Fruit fly (Drosophila melanogaster) whole organism, embryonic: Measurements from ENCODE around the gene Abl.

ENCODE experiments used
- Awh ChIP-seq: fragments of 200-800 bp; sonication (Bioruptor generic); IDR thresholded peaks from 2 replicates; pipeline ENCODE4, ENCODE4 v1.3.6; 2022; ENCODE audit warnings: missing biosample characterization, missing genetic modification characterization
- C15 ChIP-seq: fragments of 200-800 bp; sonication (Bioruptor generic); IDR thresholded peaks from 3 replicates; pipeline ENCODE4 v1.3.6; 2022; ENCODE audit warnings: missing biosample characterization, missing genetic modification characterization
- CG10321 ChIP-seq: fragments of 200-800 bp; sonication (Bioruptor generic); IDR thresholded peaks from 2 replicates; pipeline ENCODE4 v1.3.6; 2022; ENCODE audit warnings: missing biosample characterization, missing genetic modification characterization
- CG14710 ChIP-seq: fragments of 200-800 bp; sonication (Bioruptor generic); optimal IDR thresholded peaks from 3 replicates; lab custom pipeline; 2019; ENCODE audit warnings: missing biosample characterization, mild to moderate bottlenecking, missing genetic modification characterization, moderate library complexity
- CG33213 ChIP-seq: fragments of 200-800 bp; sonication (Bioruptor generic); optimal IDR thresholded peaks from 3 replicates; lab custom pipeline; 2016; ENCODE audit warnings: missing biosample characterization, missing genetic modification characterization
- CG4360 ChIP-seq: fragments of 200-800 bp; sonication (Bioruptor generic); IDR thresholded peaks from 2 replicates; pipeline ENCODE4 v1.3.6; 2022; ENCODE audit warnings: missing biosample characterization, missing genetic modification characterization
- CG7839 ChIP-seq: fragments of 200-800 bp; sonication (Bioruptor generic); optimal IDR thresholded peaks from 3 replicates; lab custom pipeline; 2018; ENCODE audit warnings: missing biosample characterization, mild to moderate bottlenecking, missing genetic modification characterization, moderate library complexity
- CG8281 ChIP-seq: fragments of 200-800 bp; sonication (Bioruptor generic); optimal IDR thresholded peaks from 2 replicates; lab custom pipeline; 2018; ENCODE audit warnings: missing biosample characterization, mild to moderate bottlenecking, missing genetic modification characterization, moderate library complexity
- Deaf1 ChIP-seq: fragments of 200-800 bp; optimal IDR thresholded peaks from 3 replicates; lab custom pipeline; 2019; ENCODE audit warnings: missing biosample characterization, mild to moderate bottlenecking, missing genetic modification characterization, moderate library complexity
- Dll ChIP-seq: fragments of 200-800 bp; sonication (Bioruptor generic); IDR thresholded peaks from 4 replicates; pipeline ENCODE4 v1.3.6; 2022; ENCODE audit warnings: missing biosample characterization, missing genetic modification characterization; ENCODE audit not compliant: partially characterized antibody
- Drgx ChIP-seq: fragments of 200-800 bp; sonication (Bioruptor generic); IDR thresholded peaks from 2 replicates; pipeline ENCODE4 v1.3.6; 2022; ENCODE audit warnings: missing biosample characterization, missing genetic modification characterization
- Eip74EF ChIP-seq, 2 experiments: fragments of 200-800 bp in 1 of 2; fragments of >200 bp in 1 of 2; sonication (Bioruptor generic) in 1 of 2; optimal IDR thresholded peaks; 2 replicates each; lab custom pipeline; 2017 to 2019; ENCODE audit warnings: missing biosample characterization in 2 of 2, missing genetic modification characterization in 2 of 2, mild to moderate bottlenecking in 1 of 2, moderate library complexity in 1 of 2
- Fer2 ChIP-seq: fragments of 200-800 bp; sonication (Bioruptor generic); optimal IDR thresholded peaks from 2 replicates; lab custom pipeline; 2018; ENCODE audit warnings: missing biosample characterization, mild to moderate bottlenecking, missing genetic modification characterization, moderate library complexity
- HLH4C ChIP-seq: fragments of 200-800 bp; sonication (Bioruptor generic); IDR thresholded peaks from 3 replicates; pipeline ENCODE4 v1.3.6; 2022; ENCODE audit warnings: missing biosample characterization, missing genetic modification characterization; ENCODE audit not compliant: partially characterized antibody
- Hsf ChIP-seq: fragments of 200-800 bp; sonication (Bioruptor generic); optimal IDR thresholded peaks from 3 replicates; lab custom pipeline; 2016; ENCODE audit warnings: missing biosample characterization, missing genetic modification characterization
- Mad ChIP-seq: fragments of 200-800 bp; sonication (Bioruptor generic); optimal IDR thresholded peaks from 2 replicates; lab custom pipeline; 2016; ENCODE audit warnings: missing biosample characterization, missing genetic modification characterization
- Med ChIP-seq: fragments of 200-800 bp; sonication (Bioruptor generic); peaks from one replicate; lab custom pipeline; 2016; ENCODE audit warnings: missing biosample characterization, missing genetic modification characterization, mild to moderate bottlenecking, inconsistent platforms, moderate library complexity
- Oli ChIP-seq: fragments of 200-800 bp; sonication (Bioruptor generic); optimal IDR thresholded peaks from 2 replicates; lab custom pipeline; 2018; ENCODE audit warnings: missing biosample characterization, mild to moderate bottlenecking, missing genetic modification characterization, moderate library complexity
- Pdp1 ChIP-seq, 2 experiments: fragments of 200-800 bp; sonication (Bioruptor generic); optimal IDR thresholded peaks; 3 replicates each; lab custom pipeline; 2016; ENCODE audit warnings: missing biosample characterization in 2 of 2, missing genetic modification characterization in 2 of 2, mild to moderate bottlenecking in 1 of 2, moderate library complexity in 1 of 2
- Ptx1 ChIP-seq: fragments of 200-800 bp; sonication (Bioruptor generic); IDR thresholded peaks from 2 replicates; pipeline ENCODE4 v1.3.6; 2022; ENCODE audit warnings: missing biosample characterization, missing genetic modification characterization
- Sry-β ChIP-seq: fragments of 200-800 bp; sonication (Bioruptor generic); optimal IDR thresholded peaks from 2 replicates; lab custom pipeline; 2018; ENCODE audit warnings: missing biosample characterization, mild to moderate bottlenecking, missing genetic modification characterization, moderate library complexity
- Sry-δ ChIP-seq: fragments of 200-800 bp; sonication (Bioruptor generic); optimal IDR thresholded peaks from 2 replicates; lab custom pipeline; 2016; ENCODE audit warnings: missing biosample characterization, missing genetic modification characterization
- Stat92E ChIP-seq, 3 experiments: fragments of >200 bp in 2 of 3; fragments of 200-800 bp in 1 of 3; sonication (Bioruptor generic) in 1 of 3; optimal IDR thresholded peaks; 2 replicates each; lab custom pipeline; 2017 to 2019; ENCODE audit warnings: missing biosample characterization in 3 of 3, missing genetic modification characterization in 3 of 3, mild to moderate bottlenecking in 1 of 3, moderate library complexity in 1 of 3
- Trl ChIP-seq, 3 experiments: fragments of >200 bp in 2 of 3; fragments of 200-800 bp in 1 of 3; sonication (Bioruptor generic) in 1 of 3; optimal IDR thresholded peaks; 2 replicates in 1 of 3; 3 replicates in 2 of 3; lab custom pipeline; 2016 to 2017; ENCODE audit warnings: missing biosample characterization in 1 of 3, missing genetic modification characterization in 1 of 3
- Xrp1 ChIP-seq: fragments of 200-800 bp; sonication (Bioruptor generic); IDR thresholded peaks from 2 replicates; pipeline ENCODE4 v1.3.6; 2022; ENCODE audit warnings: missing biosample characterization, missing genetic modification characterization
- abd-A ChIP-seq: fragments of 200-800 bp; sonication (Bioruptor generic); optimal IDR thresholded peaks from 3 replicates; lab custom pipeline; 2019; ENCODE audit warnings: missing biosample characterization, mild to moderate bottlenecking, missing genetic modification characterization, moderate library complexity
- bcd ChIP-seq: fragments of 200-800 bp; sonication (Bioruptor generic); optimal IDR thresholded peaks from 2 replicates; lab custom pipeline; 2017; ENCODE audit warnings: missing biosample characterization, mild to moderate bottlenecking, missing genetic modification characterization
- bowl ChIP-seq: fragments of 200-800 bp; sonication (Bioruptor generic); IDR thresholded peaks from 2 replicates; pipeline ENCODE4 v1.3.6; 2022; ENCODE audit warnings: missing biosample characterization, missing genetic modification characterization
- chm ChIP-seq: fragments of 200-800 bp; sonication (Bioruptor generic); IDR thresholded peaks from 2 replicates; pipeline ENCODE4 v1.3.6; 2022; ENCODE audit warnings: missing biosample characterization, missing genetic modification characterization
- crol ChIP-seq: fragments of 200-800 bp; sonication (Bioruptor generic); IDR thresholded peaks from 2 replicates; pipeline ENCODE4 v1.3.6; 2022; ENCODE audit warnings: missing biosample characterization, missing genetic modification characterization
- crp ChIP-seq, 2 experiments: fragments of 200-800 bp; sonication (Bioruptor generic); optimal IDR thresholded peaks; 2 replicates in 1 of 2; 3 replicates in 1 of 2; lab custom pipeline; 2017; ENCODE audit warnings: missing biosample characterization in 2 of 2, missing genetic modification characterization in 2 of 2, mild to moderate bottlenecking in 1 of 2, moderate library complexity in 1 of 2
- exex ChIP-seq: fragments of 200-800 bp; sonication (Bioruptor generic); optimal IDR thresholded peaks from 4 replicates; lab custom pipeline; 2018; ENCODE audit warnings: missing biosample characterization, mild to moderate bottlenecking, missing genetic modification characterization, moderate library complexity
- fd3F ChIP-seq: fragments of 200-800 bp; sonication (Bioruptor generic); optimal IDR thresholded peaks from 2 replicates; lab custom pipeline; 2018; ENCODE audit warnings: missing biosample characterization, mild to moderate bottlenecking, missing genetic modification characterization, moderate library complexity
- fu2 ChIP-seq: fragments of 200-800 bp; sonication (Bioruptor generic); optimal IDR thresholded peaks from 2 replicates; lab custom pipeline; 2016; ENCODE audit warnings: missing biosample characterization, missing genetic modification characterization
- hkb ChIP-seq, 2 experiments: fragments of 200-800 bp in 1 of 2; fragments of >200 bp in 1 of 2; sonication (Bioruptor generic) in 1 of 2; IDR thresholded peaks in 1 of 2; optimal IDR thresholded peaks in 1 of 2; 2 replicates each; pipeline versions ENCODE4 v1.3.6 to Lab custom; 2017 to 2022; ENCODE audit warnings: missing biosample characterization in 1 of 2, missing genetic modification characterization in 1 of 2
- jumu ChIP-seq: fragments of 200-800 bp; sonication (Bioruptor generic); optimal IDR thresholded peaks from 3 replicates; lab custom pipeline; 2016; ENCODE audit warnings: missing biosample characterization, missing genetic modification characterization
- lbe ChIP-seq: fragments of 200-800 bp; sonication (Bioruptor generic); optimal IDR thresholded peaks from 2 replicates; lab custom pipeline; 2016; ENCODE audit warnings: missing biosample characterization, mild to moderate bottlenecking, missing genetic modification characterization
- lola ChIP-seq, 3 experiments: fragments of >200 bp in 2 of 3; fragments of 200-800 bp in 1 of 3; sonication (Bioruptor generic) in 1 of 3; optimal IDR thresholded peaks; 2 replicates each; lab custom pipeline; 2017 to 2019; ENCODE audit warnings: missing biosample characterization in 3 of 3, missing genetic modification characterization in 3 of 3, mild to moderate bottlenecking in 1 of 3, moderate library complexity in 1 of 3
- lov ChIP-seq, 2 experiments: fragments of 200-800 bp in 1 of 2; fragments of >200 bp in 1 of 2; sonication (Bioruptor generic) in 1 of 2; IDR thresholded peaks in 1 of 2; optimal IDR thresholded peaks in 1 of 2; 2 replicates in 1 of 2; 3 replicates in 1 of 2; pipeline versions ENCODE4 v1.3.6 to Lab custom; 2017 to 2022; ENCODE audit warnings: missing biosample characterization in 1 of 2, missing genetic modification characterization in 1 of 2
- nerfin-1 ChIP-seq: fragments of 200-800 bp; sonication (Bioruptor generic); optimal IDR thresholded peaks from 3 replicates; lab custom pipeline; 2019; ENCODE audit warnings: missing biosample characterization, mild to moderate bottlenecking, missing genetic modification characterization, moderate library complexity
- pros ChIP-seq: fragments of 200-800 bp; sonication (Bioruptor generic); optimal IDR thresholded peaks from 3 replicates; lab custom pipeline; 2019; ENCODE audit warnings: missing biosample characterization, mild to moderate bottlenecking, missing genetic modification characterization, moderate library complexity
- scrt ChIP-seq: fragments of 200-800 bp; sonication (Bioruptor generic); optimal IDR thresholded peaks from 2 replicates; lab custom pipeline; 2018; ENCODE audit warnings: missing biosample characterization, mild to moderate bottlenecking, missing genetic modification characterization, moderate library complexity
- sens ChIP-seq: fragments of 200-800 bp; sonication (Bioruptor generic); peaks from one replicate; lab custom pipeline; 2016; ENCODE audit warnings: missing biosample characterization, missing genetic modification characterization
- seq ChIP-seq: fragments of 200-800 bp; sonication (Bioruptor generic); IDR thresholded peaks from 2 replicates; pipeline ENCODE4 v1.3.6; 2022; ENCODE audit warnings: missing biosample characterization, missing genetic modification characterization
- sqz ChIP-seq: fragments of 200-800 bp; sonication (Bioruptor generic); optimal IDR thresholded peaks from 3 replicates; lab custom pipeline; 2018; ENCODE audit warnings: missing biosample characterization, mild to moderate bottlenecking, missing genetic modification characterization
- vnd ChIP-seq: fragments of 200-800 bp; sonication (Bioruptor generic); IDR thresholded peaks from 3 replicates; pipeline ENCODE4 v1.3.6; 2022; ENCODE audit warnings: missing biosample characterization, missing genetic modification characterization; ENCODE audit not compliant: partially characterized antibody

The Abl gene

DNA sequence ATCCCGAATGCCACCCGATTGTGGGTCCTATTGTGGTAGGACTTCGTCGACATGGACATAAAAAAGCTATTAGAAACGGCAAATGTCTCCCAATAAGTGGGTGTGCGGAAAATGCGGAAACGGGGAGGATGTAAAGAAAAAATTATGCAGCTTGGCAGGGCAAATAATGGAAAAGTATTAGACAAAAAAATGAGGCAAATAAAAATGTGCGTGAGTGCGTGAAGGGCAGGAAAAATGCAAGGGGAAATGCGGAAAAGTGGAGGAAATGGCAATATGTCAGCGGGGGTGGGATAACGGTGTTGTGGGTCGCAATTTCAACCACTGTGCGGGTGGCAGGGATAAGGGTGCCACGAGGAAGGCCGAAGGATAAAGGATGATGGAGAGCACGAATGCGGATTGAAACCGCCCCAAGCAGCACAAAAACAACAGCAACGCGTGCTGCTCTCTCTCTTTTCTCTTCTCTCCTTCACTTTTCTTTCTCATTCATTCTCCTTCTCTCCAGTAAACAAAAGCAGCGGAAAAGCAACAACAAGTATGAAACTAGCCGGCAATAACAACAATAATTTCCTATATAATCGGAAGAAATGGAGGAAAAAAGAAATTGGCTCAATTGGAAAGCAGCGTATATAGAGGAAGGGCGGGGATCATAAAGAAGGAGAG, 2.2 kb downstream of the Abl start:
- peak; percentile 46 for TF ChIP-seq Med
- TF ChIP-seq Ptx1 (GFP tag; lab: Robert Waterston, UW), result 0 out of 2 replicates have a peak, but pooled peaks have one; percentile 12
- TF ChIP-seq bcd (GFP tag; lab: Kevin White, UChicago), result no peak
- TF ChIP-seq abd-A (tag; lab: Kevin White, UChicago), result peak; percentile 81
- TF ChIP-seq CG4360, result peak; percentile 81
- peak; percentile 66; the same call in 1 of the 2 replicates for TF ChIP-seq seq (GFP tag; lab: Robert Waterston, UW)
- peak; percentile 50 to 56 for TF ChIP-seq Trl (optimal IDR thresholded peaks at IDR 0.05; lab: Kevin White, UChicago)
- TF ChIP-seq Trl (GFP tag; optimal IDR thresholded peaks at IDR 0.05; lab: Kevin White, UChicago), result no peak
- no peak for TF ChIP-seq hkb (optimal IDR thresholded peaks at IDR 0.05; lab: Kevin White, UChicago)
- TF ChIP-seq hkb (GFP tag; IDR thresholded peaks at IDR 0.05; lab: Robert Waterston, UW), result 0 out of 2 replicates have a peak, but pooled peaks have one; percentile 26
- TF ChIP-seq Eip74EF (GFP tag; optimal IDR thresholded peaks at IDR 0.05; lab: Kevin White, UChicago), result no peak
- TF ChIP-seq crol (GFP tag; lab: Robert Waterston, UW), result peak; percentile 71
- 0 out of 3 replicates have a peak, but pooled peaks have one; percentile 11 for TF ChIP-seq vnd (GFP tag; lab: Robert Waterston, UW)
- 0 out of 4 replicates have a peak, but pooled peaks have one; percentile 29 for TF ChIP-seq Dll (GFP tag; lab: Robert Waterston, UW)
- no peak for TF ChIP-seq crp (GFP tag; optimal IDR thresholded peaks at IDR 0.05; lab: Kevin White, UChicago)
- TF ChIP-seq Sry-δ (GFP tag; lab: Kevin White, UChicago), result no peak
- peak; percentile 66 for TF ChIP-seq sqz (GFP tag; lab: Kevin White, UChicago)
- TF ChIP-seq scrt (GFP tag; lab: Kevin White, UChicago), result peak; percentile 32
- TF ChIP-seq Deaf1 (tag; lab: Kevin White, UChicago), result peak; percentile 74
- TF ChIP-seq Fer2 (tag; lab: Kevin White, UChicago), result no peak
- TF ChIP-seq HLH4C, result no peak
- no peak for TF ChIP-seq CG10321 (GFP tag; lab: Robert Waterston, UW)
- TF ChIP-seq pros (GFP tag; lab: Kevin White, UChicago), result peak; percentile 90
- TF ChIP-seq nerfin-1 (tag; lab: Kevin White, UChicago), result peak; percentile 51
- TF ChIP-seq bowl (GFP tag; lab: Robert Waterston, UW), result 0 out of 2 replicates have a peak, but pooled peaks have one; percentile 22
- TF ChIP-seq Hsf (GFP tag; lab: Kevin White, UChicago), result no peak

DNA sequence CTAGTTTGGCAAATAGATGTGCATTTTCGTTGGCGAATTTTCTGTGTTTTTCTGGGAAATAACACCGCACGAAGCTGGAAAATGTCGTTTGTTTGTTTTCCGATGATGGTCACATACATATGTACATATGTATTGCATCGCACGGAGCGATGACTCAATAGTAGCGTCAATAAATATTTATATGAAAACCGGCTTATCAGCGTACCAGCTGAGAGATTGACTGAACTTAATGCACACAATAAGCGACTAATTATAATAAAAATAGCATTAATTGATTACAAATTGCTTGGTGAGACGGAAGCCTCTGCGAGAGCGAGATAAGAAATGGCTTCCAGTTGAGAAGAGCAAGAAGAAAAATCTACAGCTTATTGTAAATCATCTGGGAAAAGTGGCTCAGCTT, 3.2 kb downstream of the Abl start:
- no peak for TF ChIP-seq jumu
- no peak for TF ChIP-seq lola (GFP tag; optimal IDR thresholded peaks at IDR 0.05; lab: Kevin White, UChicago)
- TF ChIP-seq Pdp1 (GFP tag; optimal IDR thresholded peaks at IDR 0.05; lab: Kevin White, UChicago), result peak in 1 of 2 experiments; percentile 11
- no peak for TF ChIP-seq Stat92E (GFP tag; optimal IDR thresholded peaks at IDR 0.05; lab: Kevin White, UChicago)
- TF ChIP-seq Xrp1, result no peak
- TF ChIP-seq fu2, result no peak
- TF ChIP-seq CG7839 (tag; lab: Kevin White, UChicago), result no peak
- TF ChIP-seq Sry-β (GFP tag; lab: Kevin White, UChicago), result no peak
- TF ChIP-seq lov (optimal IDR thresholded peaks at IDR 0.05; lab: Kevin White, UChicago), result no peak
- no peak for TF ChIP-seq lov (GFP tag; IDR thresholded peaks at IDR 0.05; lab: Robert Waterston, UW)
- TF ChIP-seq fd3F (GFP tag; lab: Kevin White, UChicago), result no peak
- TF ChIP-seq CG14710 (tag; lab: Kevin White, UChicago), result no peak
- TF ChIP-seq lbe (GFP tag; lab: Kevin White, UChicago), result no peak
- TF ChIP-seq Mad (GFP tag; lab: Kevin White, UChicago), result no peak
- peak; percentile 55; the same call in 1 of the 2 replicates for TF ChIP-seq chm (GFP tag; lab: Robert Waterston, UW)
- peak; percentile 76 for TF ChIP-seq sens (GFP tag; lab: Kevin White, UChicago)
- TF ChIP-seq Drgx (GFP tag; lab: Robert Waterston, UW), result no peak
- TF ChIP-seq exex (tag; lab: Kevin White, UChicago), result no peak
- TF ChIP-seq Oli (tag; lab: Kevin White, UChicago), result no peak
- 0 out of 2 replicates have a peak, but pooled peaks have one; percentile 30 for TF ChIP-seq Awh
- no peak for TF ChIP-seq CG33213 (GFP tag; lab: Kevin White, UChicago)
- TF ChIP-seq C15 (GFP tag; lab: Robert Waterston, UW), result no peak
- TF ChIP-seq CG8281 (tag; lab: Kevin White, UChicago), result peak; percentile 49
